Worm (Caenorhabditis elegans) whole organism, mixed stage, embryonic: ENCODE results near the gene C16C4.1.

Experiments
- flh-1 ChIP-seq: fragments of 200-800 bp; sonication (Bioruptor generic); optimal IDR thresholded peaks from 2 replicates; lab custom pipeline; 2018; ENCODE audit warnings: mild to moderate bottlenecking, missing genetic modification characterization, moderate library complexity, missing compliant biosample characterization
- lin-13 ChIP-seq: fragments of 150-350 bp; optimal IDR thresholded peaks from 2 replicates; lab custom pipeline; 2014; ENCODE audit warnings: missing biosample characterization, missing genetic modification characterization
- lsy-2 ChIP-seq: fragments of 150-350 bp; optimal IDR thresholded peaks from 2 replicates; lab custom pipeline; 2014; ENCODE audit warnings: missing biosample characterization, missing genetic modification characterization
- nhr-237 ChIP-seq: fragments of 150-350 bp; optimal IDR thresholded peaks from 2 replicates; lab custom pipeline; 2014; ENCODE audit warnings: missing biosample characterization, missing genetic modification characterization
- nhr-28 ChIP-seq: fragments of 150-350 bp; optimal IDR thresholded peaks from 2 replicates; lab custom pipeline; 2014; ENCODE audit warnings: missing biosample characterization, missing genetic modification characterization
- pha-4 ChIP-seq: fragments of 150-350 bp; optimal IDR thresholded peaks from 2 replicates; lab custom pipeline; 2018; ENCODE audit warnings: missing biosample characterization, missing genetic modification reagents, missing genetic modification characterization
- snpc-4 ChIP-seq: fragments of 150-350 bp; optimal IDR thresholded peaks from 2 replicates; lab custom pipeline; 2014; ENCODE audit warnings: missing biosample characterization, missing genetic modification characterization
- tbx-8 ChIP-seq: fragments of 200-800 bp; sonication (Bioruptor generic); optimal IDR thresholded peaks from 2 replicates; lab custom pipeline; 2018; ENCODE audit warnings: mild to moderate bottlenecking, missing genetic modification characterization, moderate library complexity, missing compliant biosample characterization

DNA sequence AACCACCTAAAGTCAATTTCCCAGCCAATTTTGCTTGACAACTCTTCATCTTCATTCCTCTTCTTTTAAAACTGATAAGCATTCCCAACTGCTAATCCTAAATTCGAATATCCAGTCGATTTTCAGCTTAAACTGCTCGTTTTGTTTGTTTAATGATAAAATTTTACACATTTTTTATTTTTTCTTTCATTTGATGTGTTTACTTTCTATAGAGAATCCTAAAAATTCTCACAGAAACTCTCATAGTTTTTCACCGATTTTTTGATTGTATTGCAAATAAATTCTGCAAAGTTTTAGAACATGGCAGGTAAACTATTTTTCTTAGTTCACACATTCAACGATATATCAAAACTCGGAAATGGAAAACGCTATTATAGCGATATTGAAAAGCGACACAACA, 1.8 kb downstream of the C16C4.1 start, which contains the start of gene math-25:
- no peak for TF ChIP-seq flh-1 (GFP tag; lab: Kevin White, UChicago)
- no peak for TF ChIP-seq nhr-237
- no peak for TF ChIP-seq snpc-4 (tag; lab: Kevin White, UChicago)
- TF ChIP-seq lin-13 (tag; lab: Kevin White, UChicago): no peak
- TF ChIP-seq nhr-28 (tag; lab: Kevin White, UChicago): no peak
- TF ChIP-seq tbx-8 (GFP tag; lab: Kevin White, UChicago): no peak
- TF ChIP-seq pha-4 (tag; lab: Kevin White, UChicago): no peak
- no peak for TF ChIP-seq lsy-2
